Worm (Caenorhabditis elegans) whole organism, L4 larva: ENCODE measurements around the gene F13A7.7.

Experiments used
- F37D6.2 ChIP-seq: sonication (generic microtip); optimal IDR thresholded peaks from 2 replicates; lab custom pipeline; 2016; ENCODE audit warnings: mild to moderate bottlenecking, missing genetic modification characterization, missing compliant biosample characterization
- F44E2.7 ChIP-seq: fragments of 200-800 bp; sonication (Bioruptor generic); IDR thresholded peaks from 2 replicates; pipeline ENCODE4 v2.1.2; 2022; ENCODE audit warnings: missing genetic modification characterization, missing compliant biosample characterization
- F49E8.2 ChIP-seq: sonication (generic microtip); optimal IDR thresholded peaks from 2 replicates; lab custom pipeline; 2016; ENCODE audit warnings: missing compliant biosample characterization, mild to moderate bottlenecking, missing genetic modification characterization, borderline replicate concordance
- Y48G9A.11 ChIP-seq: fragments of 200-800 bp; sonication (Bioruptor generic); IDR thresholded peaks from 2 replicates; pipeline ENCODE4 v1.3.6; 2022; ENCODE audit warnings: missing genetic modification reagents, missing genetic modification characterization, missing compliant biosample characterization
- ZK337.2 ChIP-seq: fragments of 200-800 bp; sonication (Bioruptor generic); IDR thresholded peaks from 2 replicates; pipeline ENCODE4 v1.3.6; 2022; ENCODE audit warnings: missing genetic modification reagents, missing genetic modification characterization, missing compliant biosample characterization
- aha-1 ChIP-seq: fragments of 150-350 bp; peaks from one replicate; lab custom pipeline; 2014; ENCODE audit warnings: missing biosample characterization, missing genetic modification characterization
- ama-1 ChIP-seq: fragments of 150-350 bp; optimal IDR thresholded peaks from 2 replicates; lab custom pipeline; 2014; ENCODE audit warnings: inconsistent platforms, mixed read lengths
- ceh-44 ChIP-seq: fragments of 200-800 bp; sonication (Bioruptor generic); IDR thresholded peaks from 2 replicates; pipeline ENCODE4 v1.3.6; 2022; ENCODE audit warnings: missing genetic modification reagents, missing genetic modification characterization, missing compliant biosample characterization
- ceh-62 ChIP-seq: sonication (generic microtip); optimal IDR thresholded peaks from 2 replicates; lab custom pipeline; 2017; ENCODE audit warnings: missing biosample characterization, missing genetic modification characterization
- cey-2 ChIP-seq: sonication (generic microtip); optimal IDR thresholded peaks from 3 replicates; lab custom pipeline; 2017; ENCODE audit warnings: missing genetic modification characterization, mild to moderate bottlenecking, missing compliant biosample characterization, antibody characterized with exemption, borderline replicate concordance; ENCODE audit not compliant: insufficient read depth
- daf-12 ChIP-seq: fragments of 150-350 bp; optimal IDR thresholded peaks from 2 replicates; lab custom pipeline; 2014; ENCODE audit warnings: missing biosample characterization, missing genetic modification reagents, missing genetic modification characterization
- dmd-6 ChIP-seq: fragments of 200-800 bp; sonication (Bioruptor generic); IDR thresholded peaks from 2 replicates; pipeline ENCODE4 v1.3.6; 2022; ENCODE audit warnings: missing genetic modification reagents, missing genetic modification characterization, missing compliant biosample characterization
- dve-1 ChIP-seq: sonication (generic microtip); optimal IDR thresholded peaks from 2 replicates; lab custom pipeline; 2017; ENCODE audit warnings: antibody characterized with exemption, mild to moderate bottlenecking, missing genetic modification characterization, missing compliant biosample characterization; ENCODE audit not compliant: insufficient read depth
- fos-1 ChIP-seq: fragments of 150-350 bp; optimal IDR thresholded peaks from 2 replicates; lab custom pipeline; 2014; ENCODE audit warnings: missing biosample characterization, missing genetic modification characterization
- lim-7 ChIP-seq: fragments of 200-800 bp; sonication (Bioruptor generic); IDR thresholded peaks from 2 replicates; pipeline ENCODE4 v1.3.6; 2022; ENCODE audit warnings: missing genetic modification characterization, missing compliant biosample characterization
- lin-13 ChIP-seq: fragments of 150-350 bp; optimal IDR thresholded peaks from 2 replicates; lab custom pipeline; 2014; ENCODE audit warnings: missing biosample characterization, missing genetic modification reagents, missing genetic modification characterization
- lin-29 ChIP-seq: fragments of 200-800 bp; sonication (Bioruptor generic); IDR thresholded peaks from 2 replicates; pipeline ENCODE4 v1.3.6; 2022; ENCODE audit warnings: missing genetic modification reagents, missing genetic modification characterization, missing compliant biosample characterization
- lin-38 ChIP-seq: fragments of 200-800 bp; sonication (Bioruptor generic); IDR thresholded peaks from 2 replicates; pipeline ENCODE4 v1.3.6; 2022; ENCODE audit warnings: missing genetic modification reagents, missing genetic modification characterization, missing compliant biosample characterization
- lsy-2 ChIP-seq, 2 experiments: fragments of 150-350 bp in 1 of 2; sonication (generic microtip) in 1 of 2; optimal IDR thresholded peaks; 2 replicates each; lab custom pipeline; 2014 to 2017; ENCODE audit warnings: missing biosample characterization in 2 of 2, missing genetic modification characterization in 2 of 2
- madf-5 ChIP-seq, 2 experiments: fragments of 200-800 bp; sonication (Bioruptor generic); IDR thresholded peaks; 2 replicates each; pipeline ENCODE4 v1.3.6; 2022; ENCODE audit warnings: missing compliant biosample characterization in 2 of 2, missing genetic modification characterization in 2 of 2
- madf-9 ChIP-seq: fragments of 200-800 bp; sonication (Bioruptor generic); conservative IDR thresholded peaks from 2 replicates; pipeline ENCODE4 v1.3.6; 2022; ENCODE audit warnings: missing genetic modification reagents, missing genetic modification characterization, missing compliant biosample characterization
- mxl-2 ChIP-seq: fragments of 200-800 bp; sonication (Bioruptor generic); conservative IDR thresholded peaks from 2 replicates; pipeline ENCODE4 v1.3.6; 2022; ENCODE audit warnings: missing genetic modification reagents, missing genetic modification characterization, missing compliant biosample characterization
- nhr-102 ChIP-seq: sonication (generic microtip); optimal IDR thresholded peaks from 2 replicates; lab custom pipeline; 2016; ENCODE audit warnings: mild to moderate bottlenecking, missing genetic modification characterization, moderate library complexity, missing compliant biosample characterization
- nhr-237 ChIP-seq: sonication (generic microtip); optimal IDR thresholded peaks from 2 replicates; lab custom pipeline; 2017; ENCODE audit warnings: missing biosample characterization, missing genetic modification characterization
- nhr-25 ChIP-seq: sonication (generic microtip); optimal IDR thresholded peaks from 2 replicates; lab custom pipeline; 2017; ENCODE audit warnings: missing genetic modification characterization, mild to moderate bottlenecking, missing compliant biosample characterization, antibody characterized with exemption, moderate library complexity, borderline replicate concordance; ENCODE audit not compliant: insufficient read depth
- nhr-28 ChIP-seq: fragments of 150-350 bp; optimal IDR thresholded peaks from 2 replicates; lab custom pipeline; 2014; ENCODE audit warnings: missing biosample characterization, missing genetic modification characterization
- nhr-76 ChIP-seq: fragments of 150-350 bp; optimal IDR thresholded peaks from 2 replicates; lab custom pipeline; 2014; ENCODE audit warnings: missing biosample characterization, missing genetic modification characterization
- nhr-77 ChIP-seq: fragments of 150-350 bp; optimal IDR thresholded peaks from 2 replicates; lab custom pipeline; 2014; ENCODE audit warnings: missing biosample characterization, missing genetic modification characterization
- php-3 ChIP-seq: fragments of 200-800 bp; sonication (Bioruptor generic); IDR thresholded peaks from 2 replicates; pipeline ENCODE4 v1.3.6; 2022; ENCODE audit warnings: missing genetic modification reagents, missing genetic modification characterization, missing compliant biosample characterization
- rbr-2 ChIP-seq: sonication (generic microtip); optimal IDR thresholded peaks from 2 replicates; lab custom pipeline; 2016; ENCODE audit warnings: missing genotype, missing genetic modification characterization, missing compliant biosample characterization
- skn-1 ChIP-seq: fragments of 150-350 bp; optimal IDR thresholded peaks from 2 replicates; lab custom pipeline; 2014; ENCODE audit warnings: missing biosample characterization, missing genetic modification characterization
- snpc-4 ChIP-seq: fragments of 150-350 bp; optimal IDR thresholded peaks from 2 replicates; lab custom pipeline; 2014; ENCODE audit warnings: missing biosample characterization, missing genetic modification characterization
- spr-1 ChIP-seq: sonication (generic microtip); optimal IDR thresholded peaks from 2 replicates; lab custom pipeline; 2016; ENCODE audit warnings: mild to moderate bottlenecking, missing genetic modification characterization, missing compliant biosample characterization
- spr-3 ChIP-seq: fragments of 200-800 bp; sonication (Bioruptor generic); optimal IDR thresholded peaks from 2 replicates; lab custom pipeline; 2018; ENCODE audit warnings: mild to moderate bottlenecking, missing genetic modification characterization, missing compliant biosample characterization
- tag-97 ChIP-seq: fragments of 200-800 bp; sonication (Bioruptor generic); IDR thresholded peaks from 2 replicates; pipeline ENCODE4 v1.3.6; 2022; ENCODE audit warnings: missing genetic modification characterization, missing compliant biosample characterization
- tra-1 ChIP-seq: fragments of 200-800 bp; sonication (Bioruptor generic); IDR thresholded peaks from 2 replicates; pipeline ENCODE4 v1.3.6; 2022; ENCODE audit warnings: missing genetic modification reagents, missing genetic modification characterization, missing compliant biosample characterization
- unc-130 ChIP-seq: sonication (generic microtip); optimal IDR thresholded peaks from 2 replicates; lab custom pipeline; 2016; ENCODE audit warnings: missing genetic modification reagents, missing genetic modification characterization, missing compliant biosample characterization
- unc-62 ChIP-seq, 3 experiments: fragments of 150-350 bp in 1 of 3; sonication (generic microtip); optimal IDR thresholded peaks in 2 of 3; peaks in 1 of 3; 1 replicate in 1 of 3; 2 replicates in 2 of 3; lab custom pipeline; 2014 to 2017; ENCODE audit warnings: missing biosample characterization in 3 of 3, missing genetic modification characterization in 3 of 3, missing genetic modification reagents in 3 of 3, missing genotype in 1 of 3
- vab-7 ChIP-seq: fragments of 200-800 bp; sonication (Bioruptor generic); IDR thresholded peaks from 2 replicates; pipeline ENCODE4 v1.3.6; 2022; ENCODE audit warnings: missing genetic modification reagents, missing genetic modification characterization, missing compliant biosample characterization
- zfp-3 ChIP-seq: fragments of 200-800 bp; sonication (Bioruptor generic); conservative IDR thresholded peaks from 2 replicates; pipeline ENCODE4 v1.3.6; 2022; ENCODE audit warnings: missing genetic modification reagents, missing genetic modification characterization, missing compliant biosample characterization

The F13A7.7 gene

ce11 chrV:16410521-16410920 lies 26.9 kb upstream of the F13A7.7 start, which contains the start of gene srh-145:
Gene srh-145 (plus strand): TSS chrV:16410713.
- TF ChIP-seq F44E2.7 (GFP tag; lab: Robert Waterston, UW) (no peak), snpc-4 (no peak), ceh-44 (GFP tag; lab: Robert Waterston, UW) (no peak), cey-2 (tag; lab: Kevin White, UChicago) (no peak), aha-1 (tag; lab: Kevin White, UChicago) (peak; percentile 78), spr-1 (tag; lab: Kevin White, UChicago) (no peak), rbr-2 (tag; lab: Kevin White, UChicago) (no peak), mxl-2 (GFP tag; lab: Robert Waterston, UW) (0 out of 2 replicates have a peak, but pooled peaks have one; percentile 11), unc-62 (GFP tag; optimal IDR thresholded peaks at IDR 0.05 in 1 of 2; lab: Kevin White, UChicago) (peak in 1 of 2 experiments; percentile 60), unc-62 (tag; optimal IDR thresholded peaks at IDR 0.05; lab: Kevin White, UChicago) (no peak)

ce11 chrV:16407663-16408062 lies 24.0 kb upstream of the F13A7.7 start, which contains the start of gene F26D2.3:
Gene F26D2.3 (plus strand): TSS chrV:16407963.
- TF ChIP-seq nhr-237 (tag; lab: Kevin White, UChicago) (no peak), F44E2.7 (GFP tag; lab: Robert Waterston, UW) (no peak), fos-1 (no peak), daf-12 (tag; lab: Kevin White, UChicago) (no peak), php-3 (GFP tag; lab: Robert Waterston, UW) (no peak)

- TF ChIP-seq dmd-6 (GFP tag; lab: Robert Waterston, UW) = no peak
- TF ChIP-seq F49E8.2 (tag; lab: Kevin White, UChicago) = no peak
- TF ChIP-seq lin-29 (GFP tag; lab: Robert Waterston, UW) = no peak
- TF ChIP-seq unc-62 (GFP tag; optimal IDR thresholded peaks at IDR 0.05 in 1 of 2; lab: Kevin White, UChicago) = peak in 1 of 2 experiments; percentile 70
- no peak for TF ChIP-seq unc-62 (tag; optimal IDR thresholded peaks at IDR 0.05; lab: Kevin White, UChicago)
- TF ChIP-seq, all 104 proteins: peak for 1
Measured at ce11 chrV:16406357-16406756, 22.7 kb upstream of the F13A7.7 start.

ce11 chrV:16405366-16405765 lies 21.7 kb upstream of the F13A7.7 start:
- TF ChIP-seq nhr-28 (tag; lab: Kevin White, UChicago) = no peak
- TF ChIP-seq skn-1 (tag; lab: Kevin White, UChicago) = no peak
- peak; percentile 75 for TF ChIP-seq lin-38 (GFP tag; lab: Robert Waterston, UW)
- TF ChIP-seq ama-1 (lab: Kevin White, UChicago) = no peak
- no peak for TF ChIP-seq ceh-62
- TF ChIP-seq tag-97 (GFP tag; lab: Robert Waterston, UW) = no peak
- no peak for TF ChIP-seq spr-3

ce11 chrV:16403974-16404373 lies 20.3 kb upstream of the F13A7.7 start, which contains the start of gene syp-1:
Gene syp-1 (plus strand): TSS chrV:16404274.
- TF ChIP-seq lsy-2 (tag; optimal IDR thresholded peaks at IDR 0.05; lab: Kevin White, UChicago) (no peak), nhr-76 (tag; lab: Kevin White, UChicago) (no peak), tra-1 (GFP tag; lab: Robert Waterston, UW) (no peak), F44E2.7 (GFP tag; lab: Robert Waterston, UW) (no peak), lim-7 (GFP tag; lab: Robert Waterston, UW) (no peak)

ce11 chrV:16401519-16401918 lies 17.9 kb upstream of the F13A7.7 start, which contains the start of gene F13A7.14:
Gene F13A7.14 (plus strand): TSS chrV:16401891.
- TF ChIP-seq unc-130 (GFP tag; lab: Kevin White, UChicago) = peak; percentile 87
- TF ChIP-seq dve-1 (tag; lab: Kevin White, UChicago) = no peak
- TF ChIP-seq Y48G9A.11 (GFP tag; lab: Robert Waterston, UW) = peak; percentile 44; the same call in 1 of the 2 replicates
- peak in 1 of 2 experiments; percentile 87 for TF ChIP-seq lsy-2 (tag; optimal IDR thresholded peaks at IDR 0.05; lab: Kevin White, UChicago)
- TF ChIP-seq madf-5 (GFP tag; IDR thresholded peaks at IDR 0.05; lab: Robert Waterston, UW) = peak in 1 of 2 experiments; percentile 76; a peak in 1 of 4 replicates
- peak; percentile 66 for TF ChIP-seq aha-1 (tag; lab: Kevin White, UChicago)
- TF ChIP-seq nhr-77 = no peak
- no peak for TF ChIP-seq nhr-25 (tag; lab: Kevin White, UChicago)
- TF ChIP-seq madf-9 (GFP tag; lab: Robert Waterston, UW) = peak; percentile 71
- peak; percentile 52 for TF ChIP-seq rbr-2 (tag; lab: Kevin White, UChicago)
- no peak for TF ChIP-seq zfp-3 (GFP tag; lab: Robert Waterston, UW)
- TF ChIP-seq vab-7 (GFP tag; lab: Robert Waterston, UW) = 0 out of 2 replicates have a peak, but pooled peaks have one; percentile 16
- TF ChIP-seq lin-13 (GFP tag; lab: Kevin White, UChicago) = peak; percentile 33
- TF ChIP-seq nhr-102 (tag; lab: Kevin White, UChicago) = peak; percentile 77
- peak; percentile 95 for TF ChIP-seq ZK337.2
- peak; percentile 33 for TF ChIP-seq F37D6.2 (tag; lab: Kevin White, UChicago)
